Fruit fly (Drosophila melanogaster) whole organism, embryonic: Measurements from ENCODE around the gene ninaB.

ENCODE experiments used
- CG1024 ChIP-seq: fragments of 200-800 bp; sonication (Bioruptor generic); IDR thresholded peaks from 2 replicates; pipeline ENCODE4 v1.3.6; 2022; ENCODE audit warnings: missing biosample characterization, missing genetic modification characterization
- CG10543 ChIP-seq: fragments of 200-800 bp; sonication (Bioruptor generic); optimal IDR thresholded peaks from 3 replicates; lab custom pipeline; 2017; ENCODE audit warnings: missing biosample characterization, mild to moderate bottlenecking, missing genetic modification characterization, moderate library complexity
- CG11085 ChIP-seq: fragments of 200-800 bp; sonication (Bioruptor generic); IDR thresholded peaks from 2 replicates; pipeline ENCODE4 v1.3.6; 2022; ENCODE audit warnings: missing biosample characterization, missing genetic modification characterization
- CG13775 ChIP-seq: fragments of 200-800 bp; sonication (Bioruptor generic); optimal IDR thresholded peaks from 3 replicates; lab custom pipeline; 2017; ENCODE audit warnings: missing biosample characterization, mild to moderate bottlenecking, missing genetic modification characterization
- CG16863 ChIP-seq: fragments of 200-800 bp; sonication (Bioruptor generic); optimal IDR thresholded peaks from 3 replicates; lab custom pipeline; 2016; ENCODE audit warnings: missing biosample characterization, missing genetic modification characterization
- CG17359 ChIP-seq: fragments of 200-800 bp; sonication (Bioruptor generic); optimal IDR thresholded peaks from 3 replicates; lab custom pipeline; 2018; ENCODE audit warnings: missing biosample characterization, mild to moderate bottlenecking, missing genetic modification characterization, moderate library complexity
- CG17568 ChIP-seq: fragments of 200-800 bp; sonication (Bioruptor generic); optimal IDR thresholded peaks from 2 replicates; lab custom pipeline; 2018; ENCODE audit warnings: missing biosample characterization, mild to moderate bottlenecking, missing genetic modification characterization, moderate library complexity
- CG18011 ChIP-seq: fragments of 200-800 bp; sonication (Bioruptor generic); optimal IDR thresholded peaks from 2 replicates; lab custom pipeline; 2017; ENCODE audit warnings: missing biosample characterization, missing genetic modification characterization, mild to moderate bottlenecking, moderate library complexity, missing genotype
- CG1832 ChIP-seq: fragments of 200-800 bp; sonication (Bioruptor generic); optimal IDR thresholded peaks from 2 replicates; lab custom pipeline; 2017; ENCODE audit warnings: missing biosample characterization, mild to moderate bottlenecking, missing genetic modification characterization, inconsistent platforms
- CG18599 ChIP-seq: fragments of 200-800 bp; sonication (Bioruptor generic); optimal IDR thresholded peaks from 3 replicates; lab custom pipeline; 2017; ENCODE audit warnings: missing biosample characterization, missing genetic modification characterization, mild to moderate bottlenecking, moderate library complexity, missing genetic modification reagents
- CG18619 ChIP-seq: fragments of 200-800 bp; sonication (Bioruptor generic); optimal IDR thresholded peaks from 3 replicates; lab custom pipeline; 2017; ENCODE audit warnings: missing biosample characterization, mild to moderate bottlenecking, missing genetic modification characterization
- CG2120 ChIP-seq: fragments of 200-800 bp; sonication (Bioruptor generic); optimal IDR thresholded peaks from 3 replicates; lab custom pipeline; 2016; ENCODE audit warnings: missing biosample characterization, missing genetic modification characterization
- CG2129 ChIP-seq: fragments of 200-800 bp; sonication (Bioruptor generic); IDR thresholded peaks from 2 replicates; pipeline ENCODE4 v1.3.6; 2022; ENCODE audit warnings: missing biosample characterization, missing genetic modification characterization; ENCODE audit not compliant: partially characterized antibody
- CG31224 ChIP-seq: fragments of 200-800 bp; sonication (Bioruptor generic); IDR thresholded peaks from 2 replicates; pipeline ENCODE4 v1.3.6; 2022; ENCODE audit warnings: missing biosample characterization, missing genetic modification characterization
- CG31388 ChIP-seq: fragments of 200-800 bp; sonication (Bioruptor generic); optimal IDR thresholded peaks from 2 replicates; lab custom pipeline; 2016; ENCODE audit warnings: missing biosample characterization, missing genetic modification characterization
- CG32767 ChIP-seq: fragments of 200-800 bp; sonication (Bioruptor generic); IDR thresholded peaks from 2 replicates; pipeline ENCODE4 v1.3.6; 2022; ENCODE audit warnings: missing biosample characterization, missing genetic modification characterization
- CG33213 ChIP-seq: fragments of 200-800 bp; sonication (Bioruptor generic); optimal IDR thresholded peaks from 3 replicates; lab custom pipeline; 2016; ENCODE audit warnings: missing biosample characterization, missing genetic modification characterization
- CG4404 ChIP-seq: fragments of 200-800 bp; sonication (Bioruptor generic); IDR thresholded peaks from 2 replicates; pipeline ENCODE4 v1.3.6; 2022; ENCODE audit warnings: missing biosample characterization, missing genetic modification characterization
- CG4730 ChIP-seq: fragments of 200-800 bp; sonication (Bioruptor generic); IDR thresholded peaks from 2 replicates; pipeline ENCODE4 v1.3.6; 2022; ENCODE audit warnings: missing biosample characterization, missing genetic modification characterization
- CG6272 ChIP-seq: fragments of 200-800 bp; sonication (Bioruptor generic); IDR thresholded peaks from 2 replicates; pipeline ENCODE4 v1.3.6; 2022; ENCODE audit warnings: missing biosample characterization, missing genetic modification characterization
- CG7745 ChIP-seq: fragments of 200-800 bp; sonication (Bioruptor generic); optimal IDR thresholded peaks from 2 replicates; lab custom pipeline; 2018; ENCODE audit warnings: missing biosample characterization, mild to moderate bottlenecking, missing genetic modification characterization, moderate library complexity
- D ChIP-seq, 2 experiments: fragments of 200-800 bp in 1 of 2; fragments of >200 bp in 1 of 2; sonication (Bioruptor generic) in 1 of 2; optimal IDR thresholded peaks; 2 replicates in 1 of 2; 3 replicates in 1 of 2; lab custom pipeline; 2017; ENCODE audit warnings: mild to moderate bottlenecking in 1 of 2, missing biosample characterization in 1 of 2, missing genetic modification characterization in 1 of 2, missing genetic modification reagents in 1 of 2
- D19A ChIP-seq: fragments of 200-800 bp; optimal IDR thresholded peaks from 3 replicates; lab custom pipeline; 2019; ENCODE audit warnings: missing biosample characterization, mild to moderate bottlenecking, missing genetic modification characterization, moderate library complexity
- D19B ChIP-seq: fragments of 200-800 bp; sonication (Bioruptor generic); optimal IDR thresholded peaks from 2 replicates; lab custom pipeline; 2017; ENCODE audit warnings: missing biosample characterization, mild to moderate bottlenecking, missing genetic modification characterization
- Hand ChIP-seq: fragments of 200-800 bp; sonication (Bioruptor generic); optimal IDR thresholded peaks from 2 replicates; lab custom pipeline; 2017; ENCODE audit warnings: mild to moderate bottlenecking, missing biosample characterization, missing genetic modification reagents, missing genetic modification characterization
- Hr78 ChIP-seq, 2 experiments: fragments of 200-800 bp in 1 of 2; fragments of >200 bp in 1 of 2; sonication (Bioruptor generic) in 1 of 2; optimal IDR thresholded peaks; 2 replicates each; lab custom pipeline; 2017 to 2019; ENCODE audit warnings: missing biosample characterization in 2 of 2, missing genetic modification characterization in 2 of 2, mild to moderate bottlenecking in 1 of 2, moderate library complexity in 1 of 2
- Lhr ChIP-seq: fragments of 200-800 bp; sonication (Bioruptor generic); optimal IDR thresholded peaks from 3 replicates; lab custom pipeline; 2017; ENCODE audit warnings: mild to moderate bottlenecking, missing biosample characterization, missing genetic modification reagents, missing genetic modification characterization
- MBD-R2 ChIP-seq: fragments of 200-800 bp; sonication (Bioruptor generic); IDR thresholded peaks from 2 replicates; pipeline ENCODE4 v1.3.6; 2022; ENCODE audit warnings: missing biosample characterization, missing genetic modification characterization
- Med ChIP-seq: fragments of 200-800 bp; sonication (Bioruptor generic); peaks from one replicate; lab custom pipeline; 2016; ENCODE audit warnings: missing biosample characterization, missing genetic modification characterization, mild to moderate bottlenecking, inconsistent platforms, moderate library complexity
- Mes4 ChIP-seq: fragments of 200-800 bp; sonication (Bioruptor generic); optimal IDR thresholded peaks from 2 replicates; lab custom pipeline; 2016; ENCODE audit warnings: missing biosample characterization, missing genetic modification characterization
- NFAT ChIP-seq: fragments of 200-800 bp; sonication (Bioruptor generic); IDR thresholded peaks from 2 replicates; pipeline ENCODE4 v1.3.6; 2022; ENCODE audit warnings: missing biosample characterization, missing genetic modification characterization
- Oaz ChIP-seq: fragments of 200-800 bp; sonication (Bioruptor generic); IDR thresholded peaks from 2 replicates; pipeline ENCODE4 v1.3.6; 2022; ENCODE audit warnings: missing biosample characterization, missing genetic modification characterization
- ash1 ChIP-seq: fragments of 200-800 bp; sonication (Bioruptor generic); optimal IDR thresholded peaks from 2 replicates; lab custom pipeline; 2018; ENCODE audit warnings: missing biosample characterization, mild to moderate bottlenecking, missing genetic modification characterization
- chif ChIP-seq, 2 experiments: fragments of 200-800 bp; sonication (Bioruptor generic); optimal IDR thresholded peaks; 3 replicates each; lab custom pipeline; 2016; ENCODE audit warnings: missing biosample characterization in 2 of 2, missing genetic modification characterization in 2 of 2
- dan ChIP-seq: fragments of 200-800 bp; sonication (Bioruptor generic); IDR thresholded peaks from 2 replicates; pipeline ENCODE4 v1.3.6; 2022; ENCODE audit warnings: missing biosample characterization, missing genetic modification characterization
- dati ChIP-seq: fragments of 200-800 bp; sonication (Bioruptor generic); IDR thresholded peaks from 2 replicates; pipeline ENCODE4 v1.3.6; 2022; ENCODE audit warnings: missing biosample characterization, missing genetic modification characterization
- ems ChIP-seq: fragments of 200-800 bp; sonication (Bioruptor generic); optimal IDR thresholded peaks from 3 replicates; lab custom pipeline; 2016; ENCODE audit warnings: missing biosample characterization, missing genetic modification characterization
- eve ChIP-seq, 2 experiments: fragments of >200 bp; optimal IDR thresholded peaks; 2 replicates each; lab custom pipeline; 2017; ENCODE audit warnings: missing biosample characterization in 2 of 2, missing genetic modification characterization in 2 of 2
- fru ChIP-seq: fragments of >200 bp; optimal IDR thresholded peaks from 2 replicates; lab custom pipeline; 2017
- gsb-n ChIP-seq: fragments of 200-800 bp; sonication (Bioruptor generic); optimal IDR thresholded peaks from 3 replicates; lab custom pipeline; 2018; ENCODE audit warnings: missing biosample characterization, mild to moderate bottlenecking, missing genetic modification characterization
- ham ChIP-seq: fragments of 200-800 bp; sonication (Bioruptor generic); IDR thresholded peaks from 2 replicates; pipeline ENCODE4 v1.3.6; 2022; ENCODE audit warnings: missing biosample characterization, missing genetic modification characterization
- nmo ChIP-seq: fragments of 200-800 bp; sonication (Bioruptor generic); optimal IDR thresholded peaks from 2 replicates; lab custom pipeline; 2018; ENCODE audit warnings: missing biosample characterization, mild to moderate bottlenecking, missing genetic modification characterization, moderate library complexity
- nom ChIP-seq: fragments of 200-800 bp; sonication (Bioruptor generic); optimal IDR thresholded peaks from 2 replicates; lab custom pipeline; 2017; ENCODE audit warnings: missing biosample characterization, missing genetic modification characterization, mild to moderate bottlenecking, moderate library complexity, missing genetic modification reagents
- p53 ChIP-seq: fragments of 200-800 bp; sonication (Bioruptor generic); optimal IDR thresholded peaks from 2 replicates; lab custom pipeline; 2016; ENCODE audit warnings: missing biosample characterization, missing genetic modification characterization
- pb ChIP-seq: fragments of 200-800 bp; sonication (Bioruptor generic); optimal IDR thresholded peaks from 3 replicates; lab custom pipeline; 2016; ENCODE audit warnings: missing biosample characterization, missing genetic modification characterization
- schlank ChIP-seq: fragments of 200-800 bp; sonication (Bioruptor generic); optimal IDR thresholded peaks from 2 replicates; lab custom pipeline; 2018; ENCODE audit warnings: missing biosample characterization, mild to moderate bottlenecking, missing genetic modification characterization
- unc-4 ChIP-seq: fragments of 200-800 bp; sonication (Bioruptor generic); IDR thresholded peaks from 2 replicates; pipeline ENCODE4 v1.3.6; 2022; ENCODE audit warnings: missing biosample characterization, missing genetic modification characterization; ENCODE audit not compliant: partially characterized antibody
- zfh1 ChIP-seq: fragments of 200-800 bp; sonication (Bioruptor generic); IDR thresholded peaks from 3 replicates; pipeline ENCODE4 v1.3.6; 2022; ENCODE audit warnings: missing biosample characterization, missing genetic modification characterization

The ninaB gene

dm6 chr3R:13660924-13661659, 39.3 kb upstream of the ninaB start, which contains the start of gene B52 (continued):
- TF ChIP-seq chif (GFP tag; optimal IDR thresholded peaks at IDR 0.05; lab: Kevin White, UChicago) = no peak
- peak; percentile 25 for TF ChIP-seq ash1 (GFP tag; lab: Kevin White, UChicago)
- peak; percentile 97 for TF ChIP-seq Med
- TF ChIP-seq zfh1 (GFP tag; lab: Robert Waterston, UW) = peak; percentile 77
- peak; percentile 61 for TF ChIP-seq gsb-n (tag; lab: Kevin White, UChicago)
- no peak for TF ChIP-seq eve (GFP tag; optimal IDR thresholded peaks at IDR 0.05; lab: Kevin White, UChicago)
- peak; percentile 72 for TF ChIP-seq CG18619 (GFP tag; lab: Kevin White, UChicago)
- TF ChIP-seq CG2120 (GFP tag; lab: Kevin White, UChicago) = peak; percentile 12
- TF ChIP-seq CG4730 (GFP tag; lab: Robert Waterston, UW) = 0 out of 2 replicates have a peak, but pooled peaks have one; percentile 26
- peak; percentile 5 for TF ChIP-seq p53
- no peak for TF ChIP-seq fru
- TF ChIP-seq nmo = peak; percentile 29
- TF ChIP-seq CG16863 = peak; percentile 47
- 0 out of 2 replicates have a peak, but pooled peaks have one; percentile 40 for TF ChIP-seq dati
- TF ChIP-seq CG2129 (GFP tag; lab: Robert Waterston, UW) = peak; percentile 18; the same call in 1 of the 2 replicates
- peak; percentile 72 for TF ChIP-seq CG33213
- TF ChIP-seq schlank (tag; lab: Kevin White, UChicago) = peak; percentile 75
- TF ChIP-seq CG1024 (GFP tag; lab: Robert Waterston, UW) = peak; percentile 80
- TF ChIP-seq CG18011 (GFP tag; lab: Kevin White, UChicago) = peak; percentile 43
- 0 out of 2 replicates have a peak, but pooled peaks have one; percentile 9 for TF ChIP-seq Oaz (GFP tag; lab: Robert Waterston, UW)
- TF ChIP-seq D (optimal IDR thresholded peaks at IDR 0.05; lab: Kevin White, UChicago) = peak; percentile 8
- TF ChIP-seq D (GFP tag; optimal IDR thresholded peaks at IDR 0.05; lab: Kevin White, UChicago) = peak; percentile 41
- TF ChIP-seq Hr78 (GFP tag; optimal IDR thresholded peaks at IDR 0.05; lab: Kevin White, UChicago) = no peak
- no peak for TF ChIP-seq CG1832 (GFP tag; lab: Kevin White, UChicago)
- no peak for TF ChIP-seq dan (GFP tag; lab: Robert Waterston, UW)
- TF ChIP-seq CG17568 (GFP tag; lab: Kevin White, UChicago) = peak; percentile 77
- peak; percentile 66 for TF ChIP-seq CG13775
- TF ChIP-seq CG31388 (GFP tag; lab: Kevin White, UChicago) = no peak
- peak; percentile 86 for TF ChIP-seq Mes4 (GFP tag; lab: Kevin White, UChicago)
- TF ChIP-seq pb (GFP tag; lab: Kevin White, UChicago) = peak; percentile 85
- TF ChIP-seq CG6272 (GFP tag; lab: Robert Waterston, UW) = peak; percentile 49; the same call in 1 of the 2 replicates
- peak; percentile 68 for TF ChIP-seq CG10543 (GFP tag; lab: Kevin White, UChicago)
- peak; percentile 65 for TF ChIP-seq D19B (GFP tag; lab: Kevin White, UChicago)
- peak; percentile 16 for TF ChIP-seq D19A
- peak; percentile 54; the same call in 1 of the 2 replicates for TF ChIP-seq ham (GFP tag; lab: Robert Waterston, UW)
- TF ChIP-seq NFAT (GFP tag; lab: Robert Waterston, UW) = peak; percentile 78; the same call in 1 of the 2 replicates
- 0 out of 2 replicates have a peak, but pooled peaks have one; percentile 16 for TF ChIP-seq CG4404 (GFP tag; lab: Robert Waterston, UW)
- no peak for TF ChIP-seq CG7745 (tag; lab: Kevin White, UChicago)
- TF ChIP-seq unc-4 (GFP tag; lab: Robert Waterston, UW) = peak; percentile 45; the same call in 1 of the 2 replicates
- peak; percentile 41 for TF ChIP-seq Lhr (GFP tag; lab: Kevin White, UChicago)
- peak; percentile 60 for TF ChIP-seq CG18599 (GFP tag; lab: Kevin White, UChicago)
- TF ChIP-seq Hand (GFP tag; lab: Kevin White, UChicago) = peak; percentile 61
- peak; percentile 94 for TF ChIP-seq CG32767 (GFP tag; lab: Robert Waterston, UW)
- TF ChIP-seq CG11085 (GFP tag; lab: Robert Waterston, UW) = peak; percentile 57; the same call in 1 of the 2 replicates
- peak; percentile 43 for TF ChIP-seq CG31224 (GFP tag; lab: Robert Waterston, UW)
- peak; percentile 49 for TF ChIP-seq MBD-R2 (GFP tag; lab: Robert Waterston, UW)
- peak; percentile 86 for TF ChIP-seq nom (GFP tag; lab: Kevin White, UChicago)
- peak; percentile 53 for TF ChIP-seq CG17359 (tag; lab: Kevin White, UChicago)
- peak; percentile 51 for TF ChIP-seq ems (GFP tag; lab: Kevin White, UChicago)
